Fruit fly (Drosophila melanogaster) whole organism, embryonic: Measurements from ENCODE around the gene CG31663.

Experiments
- ATbp ChIP-seq: fragments of 200-800 bp; sonication (Bioruptor generic); optimal IDR thresholded peaks from 2 replicates; lab custom pipeline; 2017; ENCODE audit warnings: missing biosample characterization, mild to moderate bottlenecking, missing genetic modification characterization, missing genetic modification reagents
- CG10209 ChIP-seq: fragments of 200-800 bp; sonication (Bioruptor generic); optimal IDR thresholded peaks from 3 replicates; lab custom pipeline; 2017; ENCODE audit warnings: missing biosample characterization, mild to moderate bottlenecking, missing genetic modification characterization, missing genetic modification reagents
- CG11398 ChIP-seq: fragments of 200-800 bp; sonication (Bioruptor generic); optimal IDR thresholded peaks from 2 replicates; lab custom pipeline; 2016; ENCODE audit warnings: missing biosample characterization, missing genetic modification characterization
- CG12219 ChIP-seq: fragments of 200-800 bp; sonication (Bioruptor generic); optimal IDR thresholded peaks from 3 replicates; lab custom pipeline; 2018; ENCODE audit warnings: missing biosample characterization, mild to moderate bottlenecking, missing genetic modification characterization
- CG12391 ChIP-seq: fragments of 200-800 bp; sonication (Bioruptor generic); optimal IDR thresholded peaks from 3 replicates; lab custom pipeline; 2018; ENCODE audit warnings: missing biosample characterization, mild to moderate bottlenecking, missing genetic modification characterization, moderate library complexity
- CG13123 ChIP-seq: fragments of 200-800 bp; sonication (Bioruptor generic); optimal IDR thresholded peaks from 2 replicates; lab custom pipeline; 2016; ENCODE audit warnings: missing biosample characterization, missing genetic modification characterization
- CG13287 ChIP-seq: fragments of 200-800 bp; sonication (Bioruptor generic); IDR thresholded peaks from 2 replicates; pipeline ENCODE4 v1.3.6; 2022; ENCODE audit warnings: missing biosample characterization, missing genetic modification characterization; ENCODE audit not compliant: partially characterized antibody
- CG14710 ChIP-seq: fragments of 200-800 bp; sonication (Bioruptor generic); optimal IDR thresholded peaks from 3 replicates; lab custom pipeline; 2019; ENCODE audit warnings: missing biosample characterization, mild to moderate bottlenecking, missing genetic modification characterization, moderate library complexity
- CG15696 ChIP-seq: fragments of 200-800 bp; sonication (Bioruptor generic); optimal IDR thresholded peaks from 2 replicates; lab custom pipeline; 2019; ENCODE audit warnings: missing biosample characterization, mild to moderate bottlenecking, missing genetic modification characterization, moderate library complexity
- CG1603 ChIP-seq: fragments of 200-800 bp; sonication (Bioruptor generic); optimal IDR thresholded peaks from 2 replicates; lab custom pipeline; 2019; ENCODE audit warnings: missing biosample characterization, mild to moderate bottlenecking, missing genetic modification characterization, moderate library complexity
- CG17359 ChIP-seq: fragments of 200-800 bp; sonication (Bioruptor generic); optimal IDR thresholded peaks from 3 replicates; lab custom pipeline; 2018; ENCODE audit warnings: missing biosample characterization, mild to moderate bottlenecking, missing genetic modification characterization, moderate library complexity
- CG17385 ChIP-seq: fragments of 200-800 bp; sonication (Bioruptor generic); optimal IDR thresholded peaks from 3 replicates; lab custom pipeline; 2018; ENCODE audit warnings: missing biosample characterization, mild to moderate bottlenecking, missing genetic modification characterization
- CG17829 ChIP-seq: fragments of 200-800 bp; optimal IDR thresholded peaks from 2 replicates; lab custom pipeline; 2019; ENCODE audit warnings: missing biosample characterization, mild to moderate bottlenecking, missing genetic modification characterization, moderate library complexity
- CG18262 ChIP-seq: fragments of 200-800 bp; optimal IDR thresholded peaks from 3 replicates; lab custom pipeline; 2019; ENCODE audit warnings: missing biosample characterization, mild to moderate bottlenecking, missing genetic modification characterization, moderate library complexity
- CG18599 ChIP-seq: fragments of 200-800 bp; sonication (Bioruptor generic); optimal IDR thresholded peaks from 3 replicates; lab custom pipeline; 2017; ENCODE audit warnings: missing biosample characterization, missing genetic modification characterization, mild to moderate bottlenecking, moderate library complexity, missing genetic modification reagents
- CG2678 ChIP-seq: fragments of 200-800 bp; sonication (Bioruptor generic); optimal IDR thresholded peaks from 3 replicates; lab custom pipeline; 2019; ENCODE audit warnings: missing biosample characterization, mild to moderate bottlenecking, missing genetic modification characterization, moderate library complexity
- CG2712 ChIP-seq: fragments of 200-800 bp; optimal IDR thresholded peaks from 3 replicates; lab custom pipeline; 2019; ENCODE audit warnings: missing biosample characterization, mild to moderate bottlenecking, missing genetic modification characterization, moderate library complexity
- CG2875 ChIP-seq: fragments of 200-800 bp; sonication (Bioruptor generic); optimal IDR thresholded peaks from 2 replicates; lab custom pipeline; 2017; ENCODE audit warnings: missing biosample characterization, mild to moderate bottlenecking, missing genetic modification characterization, missing genetic modification reagents
- CG3163 ChIP-seq: fragments of 200-800 bp; sonication (Bioruptor generic); optimal IDR thresholded peaks from 3 replicates; lab custom pipeline; 2016; ENCODE audit warnings: missing biosample characterization, missing genetic modification characterization
- CG34376 ChIP-seq: fragments of 200-800 bp; sonication (Bioruptor generic); optimal IDR thresholded peaks from 2 replicates; lab custom pipeline; 2018; ENCODE audit warnings: missing biosample characterization, mild to moderate bottlenecking, missing genetic modification characterization
- CG6254 ChIP-seq: fragments of 200-800 bp; sonication (Bioruptor generic); optimal IDR thresholded peaks from 3 replicates; lab custom pipeline; 2017; ENCODE audit warnings: mild to moderate bottlenecking, missing biosample characterization, missing genetic modification reagents, missing genetic modification characterization
- CG6813 ChIP-seq: fragments of 200-800 bp; sonication (Bioruptor generic); optimal IDR thresholded peaks from 2 replicates; lab custom pipeline; 2017; ENCODE audit warnings: missing biosample characterization, missing genetic modification characterization, mild to moderate bottlenecking, moderate library complexity, missing genetic modification reagents
- CG7271 ChIP-seq: fragments of 200-800 bp; sonication (Bioruptor generic); optimal IDR thresholded peaks from 2 replicates; lab custom pipeline; 2018; ENCODE audit warnings: missing biosample characterization, mild to moderate bottlenecking, missing genetic modification characterization, moderate library complexity
- CG7556 ChIP-seq: fragments of 200-800 bp; sonication (Bioruptor generic); optimal IDR thresholded peaks from 2 replicates; lab custom pipeline; 2017; ENCODE audit warnings: missing biosample characterization, mild to moderate bottlenecking, missing genetic modification characterization
- CG8388 ChIP-seq: fragments of 200-800 bp; sonication (Bioruptor generic); optimal IDR thresholded peaks from 2 replicates; lab custom pipeline; 2019; ENCODE audit warnings: missing biosample characterization, mild to moderate bottlenecking, missing genetic modification characterization, moderate library complexity
- Deaf1 ChIP-seq: fragments of 200-800 bp; optimal IDR thresholded peaks from 3 replicates; lab custom pipeline; 2019; ENCODE audit warnings: missing biosample characterization, mild to moderate bottlenecking, missing genetic modification characterization, moderate library complexity
- Fer1 ChIP-seq: fragments of 200-800 bp; sonication (Bioruptor generic); optimal IDR thresholded peaks from 2 replicates; lab custom pipeline; 2017; ENCODE audit warnings: missing biosample characterization, mild to moderate bottlenecking, missing genetic modification characterization
- GATAe ChIP-seq: fragments of 200-800 bp; sonication (Bioruptor generic); conservative IDR thresholded peaks from 2 replicates; pipeline ENCODE4 v1.3.6; 2022; ENCODE audit warnings: missing biosample characterization, missing genetic modification characterization
- Hr78 ChIP-seq, 2 experiments: fragments of 200-800 bp in 1 of 2; fragments of >200 bp in 1 of 2; sonication (Bioruptor generic) in 1 of 2; optimal IDR thresholded peaks; 2 replicates each; lab custom pipeline; 2017 to 2019; ENCODE audit warnings: missing biosample characterization in 2 of 2, missing genetic modification characterization in 2 of 2, mild to moderate bottlenecking in 1 of 2, moderate library complexity in 1 of 2
- NC2α ChIP-seq: fragments of 200-800 bp; sonication (Bioruptor generic); optimal IDR thresholded peaks from 2 replicates; lab custom pipeline; 2016; ENCODE audit warnings: missing biosample characterization, missing genetic modification characterization
- NFAT ChIP-seq: fragments of 200-800 bp; sonication (Bioruptor generic); IDR thresholded peaks from 2 replicates; pipeline ENCODE4 v1.3.6; 2022; ENCODE audit warnings: missing biosample characterization, missing genetic modification characterization
- Pdp1 ChIP-seq, 2 experiments: fragments of 200-800 bp; sonication (Bioruptor generic); optimal IDR thresholded peaks; 3 replicates each; lab custom pipeline; 2016; ENCODE audit warnings: missing biosample characterization in 2 of 2, missing genetic modification characterization in 2 of 2, mild to moderate bottlenecking in 1 of 2, moderate library complexity in 1 of 2
- Spps ChIP-seq: fragments of 200-800 bp; sonication (Bioruptor generic); optimal IDR thresholded peaks from 2 replicates; lab custom pipeline; 2018; ENCODE audit warnings: missing biosample characterization, mild to moderate bottlenecking, missing genetic modification characterization
- Xrp1 ChIP-seq: fragments of 200-800 bp; sonication (Bioruptor generic); IDR thresholded peaks from 2 replicates; pipeline ENCODE4 v1.3.6; 2022; ENCODE audit warnings: missing biosample characterization, missing genetic modification characterization
- amos ChIP-seq: fragments of 200-800 bp; sonication (Bioruptor generic); IDR thresholded peaks from 2 replicates; pipeline ENCODE4 v1.3.6; 2022; ENCODE audit warnings: missing biosample characterization, missing genetic modification characterization; ENCODE audit not compliant: partially characterized antibody
- bsh ChIP-seq, 2 experiments: fragments of 200-800 bp; sonication (Bioruptor generic); optimal IDR thresholded peaks; 2 replicates each; lab custom pipeline; 2017 to 2018; ENCODE audit warnings: mild to moderate bottlenecking in 2 of 2, missing biosample characterization in 2 of 2, missing genetic modification characterization in 2 of 2, moderate library complexity in 1 of 2
- chinmo ChIP-seq: fragments of 200-800 bp; sonication (Bioruptor generic); IDR thresholded peaks from 4 replicates; pipeline ENCODE4 v1.3.6; 2022; ENCODE audit warnings: missing biosample characterization, missing genetic modification characterization; ENCODE audit not compliant: partially characterized antibody
- dm ChIP-seq: fragments of 200-800 bp; sonication (Bioruptor generic); optimal IDR thresholded peaks from 3 replicates; lab custom pipeline; 2016; ENCODE audit warnings: missing biosample characterization, missing genetic modification characterization
- en ChIP-seq: fragments of 200-800 bp; sonication (Bioruptor generic); optimal IDR thresholded peaks from 2 replicates; lab custom pipeline; 2016; ENCODE audit warnings: missing biosample characterization, missing genetic modification characterization
- eve ChIP-seq, 2 experiments: fragments of >200 bp; optimal IDR thresholded peaks; 2 replicates each; lab custom pipeline; 2017; ENCODE audit warnings: missing biosample characterization in 2 of 2, missing genetic modification characterization in 2 of 2
- ewg ChIP-seq: fragments of 200-800 bp; sonication (Bioruptor generic); optimal IDR thresholded peaks from 3 replicates; lab custom pipeline; 2017; ENCODE audit warnings: mild to moderate bottlenecking, missing biosample characterization, missing genetic modification reagents, missing genetic modification characterization
- ftz-f1 ChIP-seq: fragments of 200-800 bp; sonication (Bioruptor generic); optimal IDR thresholded peaks from 2 replicates; lab custom pipeline; 2016; ENCODE audit warnings: missing biosample characterization, missing genetic modification characterization
- gcm ChIP-seq: fragments of 200-800 bp; sonication (Bioruptor generic); optimal IDR thresholded peaks from 2 replicates; lab custom pipeline; 2019; ENCODE audit warnings: missing biosample characterization, mild to moderate bottlenecking, missing genetic modification characterization, moderate library complexity
- odd ChIP-seq: fragments of 200-800 bp; sonication (Bioruptor generic); optimal IDR thresholded peaks from 2 replicates; lab custom pipeline; 2017; ENCODE audit warnings: missing biosample characterization, mild to moderate bottlenecking, missing genetic modification characterization
- onecut ChIP-seq: fragments of 200-800 bp; sonication (Bioruptor generic); IDR thresholded peaks from 2 replicates; pipeline ENCODE4 v1.3.6; 2022; ENCODE audit warnings: missing biosample characterization, missing genetic modification characterization
- psq ChIP-seq: fragments of 200-800 bp; sonication (Bioruptor generic); optimal IDR thresholded peaks from 2 replicates; lab custom pipeline; 2017; ENCODE audit warnings: missing biosample characterization, missing genetic modification characterization
- row ChIP-seq: fragments of 200-800 bp; sonication (Bioruptor generic); IDR thresholded peaks from 3 replicates; pipeline ENCODE4 v1.3.6; 2022; ENCODE audit warnings: missing biosample characterization, missing genetic modification characterization
- slou ChIP-seq: fragments of 200-800 bp; sonication (Bioruptor generic); optimal IDR thresholded peaks from 3 replicates; lab custom pipeline; 2016; ENCODE audit warnings: missing biosample characterization, missing genetic modification characterization

CG31663 gene

dm6 chr2L:1911316-1911873 is 30.1 kb upstream of the CG31663 start:
- peak; percentile 38 for TF ChIP-seq CG6813 (GFP tag; lab: Kevin White, UChicago)
- no peak for TF ChIP-seq dm (GFP tag; lab: Kevin White, UChicago)
- peak; percentile 45 for TF ChIP-seq ATbp (GFP tag; lab: Kevin White, UChicago)
- no peak for TF ChIP-seq NC2α (GFP tag; lab: Kevin White, UChicago)
- TF ChIP-seq chinmo (GFP tag; lab: Robert Waterston, UW): peak; percentile 74; the same call in 1 of the 4 replicates
- TF ChIP-seq en (GFP tag; lab: Kevin White, UChicago): no peak
- peak; percentile 5 for TF ChIP-seq ftz-f1 (GFP tag; lab: Kevin White, UChicago)
- TF ChIP-seq GATAe (GFP tag; lab: Robert Waterston, UW): no peak
- peak; percentile 11 for TF ChIP-seq CG6254 (GFP tag; lab: Kevin White, UChicago)
- peak; percentile 4 for TF ChIP-seq CG8388 (GFP tag; lab: Kevin White, UChicago)
- TF ChIP-seq CG34376: peak; percentile 50
- no peak for TF ChIP-seq onecut
- no peak for TF ChIP-seq slou (GFP tag; lab: Kevin White, UChicago)
- TF ChIP-seq psq: peak; percentile 82
- no peak for TF ChIP-seq CG7271 (tag; lab: Kevin White, UChicago)
- peak; percentile 10 for TF ChIP-seq CG17385 (GFP tag; lab: Kevin White, UChicago)
- TF ChIP-seq CG2712 (tag; lab: Kevin White, UChicago): peak; percentile 55
- peak; percentile 15 for TF ChIP-seq Fer1 (GFP tag; lab: Kevin White, UChicago)
- peak; percentile 81 for TF ChIP-seq CG3163 (GFP tag; lab: Kevin White, UChicago)
- TF ChIP-seq Hr78 (GFP tag; optimal IDR thresholded peaks at IDR 0.05; lab: Kevin White, UChicago): peak in 1 of 2 experiments; percentile 3
- peak; percentile 24 for TF ChIP-seq CG2678 (tag; lab: Kevin White, UChicago)
- TF ChIP-seq Xrp1: peak; percentile 20; the same call in 1 of the 2 replicates
- peak in 1 of 2 experiments; percentile 6 for TF ChIP-seq Pdp1 (GFP tag; optimal IDR thresholded peaks at IDR 0.05; lab: Kevin White, UChicago)
- no peak for TF ChIP-seq Spps
- TF ChIP-seq odd: peak; percentile 13
- no peak for TF ChIP-seq CG15696 (tag; lab: Kevin White, UChicago)
- TF ChIP-seq eve (GFP tag; optimal IDR thresholded peaks at IDR 0.05; lab: Kevin White, UChicago): peak in 1 of 2 experiments; percentile 86
- TF ChIP-seq CG1603 (tag; lab: Kevin White, UChicago): peak; percentile 32
- no peak for TF ChIP-seq row (GFP tag; lab: Robert Waterston, UW)
- TF ChIP-seq ewg (GFP tag; lab: Kevin White, UChicago): peak; percentile 3
- TF ChIP-seq CG18262 (tag; lab: Kevin White, UChicago): peak; percentile 58
- TF ChIP-seq bsh (GFP tag; optimal IDR thresholded peaks at IDR 0.05; lab: Kevin White, UChicago): peak in 1 of 2 experiments; percentile 27
- peak; percentile 18 for TF ChIP-seq gcm (GFP tag; lab: Kevin White, UChicago)
- TF ChIP-seq Deaf1 (tag; lab: Kevin White, UChicago): peak; percentile 60
- peak; percentile 19 for TF ChIP-seq CG17829 (tag; lab: Kevin White, UChicago)
- peak; percentile 15 for TF ChIP-seq CG2875 (GFP tag; lab: Kevin White, UChicago)
- no peak for TF ChIP-seq NFAT (GFP tag; lab: Robert Waterston, UW)
- no peak for TF ChIP-seq CG11398 (GFP tag; lab: Kevin White, UChicago)
- TF ChIP-seq CG13287 (GFP tag; lab: Robert Waterston, UW): peak; percentile 19; the same call in 1 of the 2 replicates
- TF ChIP-seq CG18599 (GFP tag; lab: Kevin White, UChicago): no peak
- TF ChIP-seq CG13123 (GFP tag; lab: Kevin White, UChicago): no peak
- no peak for TF ChIP-seq CG10209 (GFP tag; lab: Kevin White, UChicago)
- peak; percentile 17 for TF ChIP-seq CG7556 (GFP tag; lab: Kevin White, UChicago)
- peak; percentile 21 for TF ChIP-seq CG17359 (tag; lab: Kevin White, UChicago)
- peak; percentile 20 for TF ChIP-seq CG12391
- TF ChIP-seq CG14710 (tag; lab: Kevin White, UChicago): peak; percentile 11
- TF ChIP-seq CG12219 (GFP tag; lab: Kevin White, UChicago): peak; percentile 15
- TF ChIP-seq amos (GFP tag; lab: Robert Waterston, UW): peak; percentile 4; the same call in 1 of the 2 replicates
